Fruit fly (Drosophila melanogaster): ENCODE data around the gene CG34417.

dm6 chrX:6573799-6574198, 33.2 kb downstream of the CG34417 start:
- no peak for TF ChIP-seq CG8478 (optimal IDR thresholded peaks at IDR 0.05)
- TF ChIP-seq EcR (GFP tag; optimal IDR thresholded peaks at IDR 0.05), result no peak
- no peak for TF ChIP-seq pan (optimal IDR thresholded peaks at IDR 0.05)
- TF ChIP-seq usp (GFP tag; optimal IDR thresholded peaks at IDR 0.05), result no peak
